Fruit fly (Drosophila melanogaster) S2 (cell line): ENCODE data around the gene ppk31.

Experiments used
- CG8478 ChIP-seq: fragments of >200 bp; optimal IDR thresholded peaks from 2 replicates; lab custom pipeline; 2018
- CTCF ChIP-seq, 2 experiments: fragments of >200 bp; optimal IDR thresholded peaks; 2 replicates each; lab custom pipeline; 2018

DNA sequence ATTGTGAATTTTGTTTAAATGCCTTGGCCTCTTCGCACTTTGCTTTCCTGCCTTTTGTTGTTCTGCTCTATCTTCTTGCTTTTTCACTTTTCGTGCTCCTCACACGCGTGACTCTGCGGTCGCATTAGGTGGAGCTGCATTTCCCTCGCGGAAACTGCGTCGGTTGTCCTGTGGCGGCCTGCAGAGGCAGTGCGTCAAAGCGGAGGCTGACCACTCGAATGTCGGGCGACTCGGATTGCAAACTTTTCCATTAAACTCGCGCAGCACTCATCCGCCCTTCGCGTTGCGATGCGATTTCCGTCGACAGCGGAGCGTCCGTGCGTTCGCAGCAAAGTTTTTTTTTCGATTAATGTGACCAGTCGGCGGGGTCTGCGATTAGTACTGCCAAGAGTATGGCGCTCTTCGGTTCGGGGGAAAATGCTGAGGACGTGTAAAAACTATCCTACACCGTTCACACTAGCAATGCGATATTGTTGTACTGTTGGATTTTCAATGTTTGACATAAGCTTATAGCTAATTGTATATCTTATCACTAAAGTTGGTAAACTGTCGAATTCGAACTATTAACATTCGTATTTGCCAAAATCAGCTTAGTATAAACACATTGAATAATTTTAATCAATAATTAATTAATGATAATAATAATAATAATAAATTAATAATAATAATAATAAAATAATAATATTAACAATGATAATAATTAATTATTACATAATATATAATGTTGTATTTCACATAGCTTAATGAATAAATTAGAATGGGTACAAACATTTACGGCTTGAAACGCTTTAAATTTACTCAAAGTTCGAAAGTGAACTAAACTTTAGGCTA is 12.0 kb upstream of the ppk31 start, which contains the start of gene CG6051:
- TF ChIP-seq CTCF (optimal IDR thresholded peaks at IDR 0.05; lab: Kevin White, UChicago) (peak; percentile 26 to 44), CG8478 (no peak)
